Worm (Caenorhabditis elegans): Measurements from ENCODE around the gene C07D10.6.

DNA sequence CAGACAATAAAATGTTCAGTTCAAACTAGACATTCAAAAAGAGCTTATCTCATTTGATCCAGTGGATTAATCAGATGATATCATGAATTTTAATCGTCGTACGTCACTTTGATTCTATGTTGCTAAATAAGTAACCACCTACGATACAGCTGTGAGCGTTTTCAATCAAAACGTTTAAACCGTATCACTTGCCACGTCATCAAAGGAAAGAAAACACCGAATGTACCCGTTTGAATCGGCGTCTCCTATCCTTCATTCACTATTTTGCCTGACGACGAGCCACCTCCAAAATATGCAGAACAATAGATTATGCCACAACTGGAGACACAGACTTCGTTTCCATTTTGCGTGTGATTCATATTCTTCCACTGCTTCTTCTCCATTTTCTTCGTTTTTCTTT is 33.3 kb upstream of the C07D10.6 start:
- TF ChIP-seq ceh-14 (tag; optimal IDR thresholded peaks at IDR 0.05) (no peak), madf-2 (tag; optimal IDR thresholded peaks at IDR 0.05) (no peak), elt-2 (tag; optimal IDR thresholded peaks at IDR 0.05) (no peak), nhr-11 (tag; optimal IDR thresholded peaks at IDR 0.05) (no peak)
